Worm (Caenorhabditis elegans) whole organism, L3 larva: Measurements from ENCODE around the gene E02H1.5.

Experiments used
- R02D3.7 ChIP-seq: fragments of 150-350 bp; optimal IDR thresholded peaks from 2 replicates; lab custom pipeline; 2014; ENCODE audit warnings: missing biosample characterization, missing genetic modification characterization
- ZK546.5 ChIP-seq: sonication (generic microtip); optimal IDR thresholded peaks from 2 replicates; lab custom pipeline; 2017; ENCODE audit warnings: missing biosample characterization, missing genetic modification characterization
- ama-1 ChIP-seq: fragments of 150-350 bp; optimal IDR thresholded peaks from 2 replicates; lab custom pipeline; 2018
- ceh-16 ChIP-seq: sonication (generic microtip); optimal IDR thresholded peaks from 2 replicates; lab custom pipeline; 2017; ENCODE audit warnings: missing biosample characterization, missing genetic modification characterization
- ceh-28 ChIP-seq: fragments of 150-350 bp; optimal IDR thresholded peaks from 2 replicates; lab custom pipeline; 2014; ENCODE audit warnings: missing biosample characterization, missing genetic modification reagents, missing genetic modification characterization
- ceh-82 ChIP-seq: fragments of 150-350 bp; optimal IDR thresholded peaks from 2 replicates; lab custom pipeline; 2014; ENCODE audit warnings: missing biosample characterization, missing genetic modification characterization
- ceh-9 ChIP-seq: sonication (generic microtip); optimal IDR thresholded peaks from 2 replicates; lab custom pipeline; 2018; ENCODE audit warnings: missing biosample characterization, missing genetic modification characterization
- egl-27 ChIP-seq: sonication (generic microtip); optimal IDR thresholded peaks from 4 replicates; lab custom pipeline; 2017; ENCODE audit warnings: missing biosample characterization, missing genetic modification reagents, missing genetic modification characterization
- elt-1 ChIP-seq: fragments of 150-350 bp; optimal IDR thresholded peaks from 2 replicates; lab custom pipeline; 2014; ENCODE audit warnings: missing biosample characterization, missing genetic modification characterization
- elt-2 ChIP-seq: sonication (generic microtip); optimal IDR thresholded peaks from 2 replicates; lab custom pipeline; 2016; ENCODE audit warnings: missing genetic modification reagents, mild to moderate bottlenecking, missing genetic modification characterization, missing compliant biosample characterization
- elt-3 ChIP-seq, 3 experiments: fragments of 150-350 bp in 1 of 3; sonication (generic microtip) in 2 of 3; optimal IDR thresholded peaks; 2 replicates in 2 of 3; 4 replicates in 1 of 3; lab custom pipeline; 2014 to 2017; ENCODE audit warnings: missing biosample characterization in 3 of 3, missing genetic modification characterization in 3 of 3
- eor-1 ChIP-seq, 2 experiments: fragments of 150-350 bp; optimal IDR thresholded peaks; 2 replicates each; lab custom pipeline; 2014 to 2018; ENCODE audit warnings: missing biosample characterization in 2 of 2, missing genetic modification characterization in 2 of 2
- fos-1 ChIP-seq: fragments of 150-350 bp; optimal IDR thresholded peaks from 2 replicates; lab custom pipeline; 2014; ENCODE audit warnings: missing biosample characterization, missing genetic modification characterization
- hmg-11 ChIP-seq: sonication (generic microtip); optimal IDR thresholded peaks from 2 replicates; lab custom pipeline; 2016; ENCODE audit warnings: missing genetic modification characterization, missing compliant biosample characterization
- jun-1 ChIP-seq: fragments of 150-350 bp; optimal IDR thresholded peaks from 2 replicates; lab custom pipeline; 2014; ENCODE audit warnings: missing biosample characterization, missing genetic modification reagents, missing genetic modification characterization
- lin-39 ChIP-seq: fragments of 150-350 bp; optimal IDR thresholded peaks from 2 replicates; lab custom pipeline; 2018; ENCODE audit warnings: missing biosample characterization, missing genetic modification reagents, missing genetic modification characterization
- lsy-12 ChIP-seq: sonication (generic microtip); optimal IDR thresholded peaks from 2 replicates; lab custom pipeline; 2016; ENCODE audit warnings: mild to moderate bottlenecking, missing genetic modification characterization, missing compliant biosample characterization
- mdl-1 ChIP-seq: fragments of 150-350 bp; optimal IDR thresholded peaks from 2 replicates; lab custom pipeline; 2014; ENCODE audit warnings: missing biosample characterization, missing genetic modification characterization
- nfya-1 ChIP-seq: sonication (generic microtip); optimal IDR thresholded peaks from 2 replicates; lab custom pipeline; 2017; ENCODE audit warnings: missing genetic modification characterization, mild to moderate bottlenecking, missing compliant biosample characterization, antibody characterized with exemption, moderate library complexity; ENCODE audit not compliant: insufficient read depth
- nhr-12 ChIP-seq: fragments of 150-350 bp; optimal IDR thresholded peaks from 2 replicates; lab custom pipeline; 2014; ENCODE audit warnings: missing biosample characterization, missing genetic modification characterization
- nhr-23 ChIP-seq: fragments of 150-350 bp; optimal IDR thresholded peaks from 2 replicates; lab custom pipeline; 2014; ENCODE audit warnings: missing biosample characterization, missing genetic modification reagents, missing genetic modification characterization
- nhr-25 ChIP-seq: sonication (generic microtip); optimal IDR thresholded peaks from 2 replicates; lab custom pipeline; 2017; ENCODE audit warnings: missing biosample characterization, missing genetic modification characterization
- nhr-43 ChIP-seq: sonication (generic microtip); optimal IDR thresholded peaks from 2 replicates; lab custom pipeline; 2016; ENCODE audit warnings: mild to moderate bottlenecking, missing genetic modification characterization, missing compliant biosample characterization; ENCODE audit not compliant: poor library complexity, severe bottlenecking
- nhr-77 ChIP-seq: fragments of 150-350 bp; optimal IDR thresholded peaks from 2 replicates; lab custom pipeline; 2014; ENCODE audit warnings: missing biosample characterization, missing genetic modification characterization
- pha-4 ChIP-seq: fragments of 150-350 bp; optimal IDR thresholded peaks from 2 replicates; lab custom pipeline; 2014; ENCODE audit warnings: missing biosample characterization, missing genetic modification reagents, missing genetic modification characterization
- pqm-1 ChIP-seq: fragments of 150-350 bp; optimal IDR thresholded peaks from 2 replicates; lab custom pipeline; 2017; ENCODE audit warnings: missing biosample characterization, missing genetic modification characterization, inconsistent platforms
- sea-2 ChIP-seq: fragments of 150-350 bp; sonication (generic microtip); optimal IDR thresholded peaks from 4 replicates; lab custom pipeline; 2014; ENCODE audit warnings: missing biosample characterization, missing genetic modification reagents, missing genetic modification characterization
- tbx-2 ChIP-seq: sonication (generic microtip); optimal IDR thresholded peaks from 2 replicates; lab custom pipeline; 2016; ENCODE audit warnings: mild to moderate bottlenecking, missing genetic modification characterization, missing compliant biosample characterization
- unc-62 ChIP-seq: fragments of 150-350 bp; sonication (generic microtip); optimal IDR thresholded peaks from 4 replicates; lab custom pipeline; 2014; ENCODE audit warnings: missing biosample characterization, missing genetic modification reagents, missing genetic modification characterization
- zag-1 ChIP-seq: fragments of 150-350 bp; optimal IDR thresholded peaks from 2 replicates; lab custom pipeline; 2014; ENCODE audit warnings: missing biosample characterization, missing genetic modification characterization
- ztf-11 ChIP-seq: fragments of 150-350 bp; optimal IDR thresholded peaks from 2 replicates; lab custom pipeline; 2014; ENCODE audit warnings: missing biosample characterization, missing genetic modification characterization
- ztf-4 ChIP-seq: fragments of 150-350 bp; optimal IDR thresholded peaks from 2 replicates; lab custom pipeline; 2014; ENCODE audit warnings: missing biosample characterization, missing genetic modification characterization

Gene E02H1.5

ce11 chrII:9618759-9619158 lies 23.7 kb downstream of the E02H1.5 start:
- TF ChIP-seq hmg-11 (no peak), mdl-1 (tag; lab: Kevin White, UChicago) (no peak), zag-1 (no peak), fos-1 (tag; lab: Kevin White, UChicago) (no peak), nhr-43 (peak; percentile 38), pha-4 (tag; lab: Kevin White, UChicago) (peak; percentile 52), elt-1 (tag; lab: Kevin White, UChicago) (no peak), tbx-2 (no peak), ama-1 (lab: Kevin White, UChicago) (peak; percentile 42)

DNA sequence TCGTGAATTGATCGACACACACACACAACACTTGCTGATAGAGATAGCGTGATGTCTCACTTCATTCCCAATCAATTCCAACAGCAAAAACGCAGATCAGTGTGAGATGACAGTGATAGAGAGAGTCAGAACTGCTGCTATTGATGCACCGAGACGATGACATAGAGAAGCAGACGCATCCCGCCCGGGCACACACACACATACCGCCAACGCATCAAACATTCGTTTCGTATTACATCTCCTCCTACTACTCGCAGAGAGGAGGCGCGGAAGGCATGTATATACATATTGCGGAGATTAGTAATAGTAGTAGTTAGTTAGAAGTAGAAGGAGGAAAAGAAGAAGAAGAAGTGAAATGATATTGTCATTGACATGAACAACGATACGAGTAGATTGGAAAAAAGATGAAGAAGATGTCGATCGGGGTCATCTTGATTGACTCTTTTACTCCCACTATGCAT lies 24.4 kb downstream of the E02H1.5 start:
- TF ChIP-seq jun-1 (tag; lab: Kevin White, UChicago), result peak; percentile 57
- no peak for TF ChIP-seq ZK546.5 (tag; lab: Kevin White, UChicago)
- TF ChIP-seq lsy-12 (tag; lab: Kevin White, UChicago), result peak; percentile 4
- peak; percentile 89 for TF ChIP-seq elt-1 (tag; lab: Kevin White, UChicago)
- peak; percentile 44 for TF ChIP-seq pqm-1 (tag; lab: Kevin White, UChicago)
- TF ChIP-seq nhr-23 (tag; lab: Kevin White, UChicago), result peak; percentile 70
- peak; percentile 40 for TF ChIP-seq ceh-82 (tag; lab: Kevin White, UChicago)
- peak; percentile 9 for TF ChIP-seq R02D3.7 (tag; lab: Kevin White, UChicago)
- no peak for TF ChIP-seq eor-1 (tag; optimal IDR thresholded peaks at IDR 0.05; lab: Kevin White, UChicago)
- peak; percentile 76 for TF ChIP-seq nhr-25 (tag; lab: Kevin White, UChicago)
- TF ChIP-seq ceh-16, result no peak
- peak; percentile 74 for TF ChIP-seq ceh-28 (tag; lab: Kevin White, UChicago)
- TF ChIP-seq nhr-77, result peak; percentile 20
- peak; percentile 18 for TF ChIP-seq mdl-1 (tag; lab: Kevin White, UChicago)
- peak in 2 of 3 experiments; percentile 34 to 92 for TF ChIP-seq elt-3 (tag; optimal IDR thresholded peaks at IDR 0.05; lab: Kevin White, UChicago)
- TF ChIP-seq ztf-11 (tag; lab: Kevin White, UChicago), result no peak
- peak; percentile 40 for TF ChIP-seq nfya-1 (tag; lab: Kevin White, UChicago)
- peak; percentile 92 for TF ChIP-seq ama-1 (lab: Kevin White, UChicago)
- TF ChIP-seq elt-2 (tag; lab: Kevin White, UChicago), result peak; percentile 75
- peak; percentile 48 for TF ChIP-seq lin-39 (tag; lab: Kevin White, UChicago)
- TF ChIP-seq ztf-4 (tag; lab: Kevin White, UChicago), result no peak
- TF ChIP-seq pha-4 (tag; lab: Kevin White, UChicago), result peak; percentile 47

- TF ChIP-seq elt-2 (tag; lab: Kevin White, UChicago) (peak; percentile 68), nhr-23 (tag; lab: Kevin White, UChicago) (peak; percentile 10), ama-1 (lab: Kevin White, UChicago) (peak; percentile 81), elt-3 (tag; optimal IDR thresholded peaks at IDR 0.05; lab: Kevin White, UChicago) (peak in 1 of 3 experiments; percentile 43), tbx-2 (no peak), nfya-1 (tag; lab: Kevin White, UChicago) (peak; percentile 43), fos-1 (tag; lab: Kevin White, UChicago) (no peak), pqm-1 (tag; lab: Kevin White, UChicago) (no peak)
Measured at ce11 chrII:9619995-9620535, 25.0 kb downstream of the E02H1.5 start.

DNA sequence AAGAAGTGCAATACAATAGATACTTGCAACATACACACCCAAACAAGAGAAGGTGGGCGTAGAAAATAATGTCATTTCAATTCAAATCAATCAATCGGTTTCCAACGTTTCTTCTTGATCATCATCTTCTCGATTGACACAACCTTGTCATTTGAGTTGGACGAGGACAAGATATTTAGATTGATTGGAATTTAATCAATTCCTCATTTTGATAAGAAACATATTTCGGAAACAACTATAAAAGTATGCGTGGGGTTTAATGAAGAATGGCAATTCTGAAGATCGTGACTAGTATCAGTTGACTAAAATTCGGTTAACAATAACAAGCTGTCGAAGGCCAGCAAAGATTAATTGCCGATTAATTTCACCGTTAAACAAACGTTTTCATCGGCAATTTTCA lies 25.6 kb downstream of the E02H1.5 start:
- TF ChIP-seq sea-2 (GFP tag; lab: Kevin White, UChicago), result no peak
- peak; percentile 59 for TF ChIP-seq nhr-25 (tag; lab: Kevin White, UChicago)
- no peak for TF ChIP-seq nhr-12 (tag; lab: Kevin White, UChicago)
- peak; percentile 10 for TF ChIP-seq nhr-23 (tag; lab: Kevin White, UChicago)
- no peak for TF ChIP-seq elt-2 (tag; lab: Kevin White, UChicago)
- no peak for TF ChIP-seq egl-27 (tag; lab: Kevin White, UChicago)
- TF ChIP-seq nhr-43, result peak; percentile 46
- peak; percentile 24 for TF ChIP-seq elt-1 (tag; lab: Kevin White, UChicago)

DNA sequence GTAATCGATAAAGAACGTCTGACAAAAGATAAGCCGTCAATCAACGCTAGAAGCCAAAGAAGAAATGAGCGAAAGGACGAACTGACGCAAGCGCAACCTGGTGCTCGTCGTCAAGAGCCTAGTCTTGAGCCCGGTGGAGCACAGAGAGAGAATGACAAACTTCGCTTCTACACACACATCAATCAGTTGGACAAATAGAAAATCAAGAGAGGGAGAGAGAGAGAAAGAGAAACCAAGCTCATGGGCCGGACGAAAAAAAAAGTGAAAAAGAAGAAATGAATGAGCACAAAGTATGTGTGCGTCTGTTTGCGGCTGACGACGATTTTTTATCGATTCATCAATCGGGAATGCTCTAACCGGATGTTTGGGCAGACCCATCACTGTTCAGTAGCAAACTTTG lies 26.1 kb downstream of the E02H1.5 start:
- no peak for TF ChIP-seq egl-27 (tag; lab: Kevin White, UChicago)
- peak; percentile 6 for TF ChIP-seq hmg-11
- TF ChIP-seq unc-62 (GFP tag; lab: Kevin White, UChicago), result peak; percentile 25
- TF ChIP-seq pha-4 (tag; lab: Kevin White, UChicago), result peak; percentile 60
- TF ChIP-seq nfya-1 (tag; lab: Kevin White, UChicago), result peak; percentile 32
- TF ChIP-seq lin-39 (tag; lab: Kevin White, UChicago), result peak; percentile 52
- no peak for TF ChIP-seq ceh-9 (tag; lab: Kevin White, UChicago)
- TF ChIP-seq ama-1 (lab: Kevin White, UChicago), result peak; percentile 31
- TF ChIP-seq, all 47 proteins: peak for 6
